Fruit fly (Drosophila melanogaster): ENCODE data around the gene zuc.

dm6 chr2L:12028102-12028501, 38.4 kb upstream of the zuc start:
- no peak for TF ChIP-seq CG9139 (GFP tag; optimal IDR thresholded peaks at IDR 0.05)
- no peak for TF ChIP-seq CG16779 (tag; optimal IDR thresholded peaks at IDR 0.05)
- no peak for TF ChIP-seq Hr39 (GFP tag; optimal IDR thresholded peaks at IDR 0.05)

All from whole organism, prepupa.